Worm (Caenorhabditis elegans): ENCODE results near the gene sfxn-1.4.

DNA sequence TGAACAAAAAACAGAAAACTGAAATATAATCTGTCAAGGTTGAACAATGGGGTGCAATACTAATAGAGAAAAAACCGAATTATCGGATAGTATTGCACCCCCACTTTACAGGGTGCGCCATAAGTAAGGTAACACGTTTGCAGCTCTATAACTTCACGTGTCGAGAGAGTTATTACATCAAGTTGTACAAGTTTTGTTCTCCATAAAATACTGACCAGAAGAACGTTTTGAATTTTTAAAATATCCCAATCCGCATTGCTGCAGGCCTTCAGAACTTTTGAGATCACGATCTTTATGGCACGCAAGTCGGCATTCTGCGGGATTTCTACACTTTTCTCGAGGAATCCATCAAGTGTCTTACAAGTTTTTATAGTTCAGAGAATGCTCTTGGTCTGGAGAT is 43.2 kb downstream of the sfxn-1.4 start:
- TF ChIP-seq W03F9.2 (tag; optimal IDR thresholded peaks at IDR 0.05) (no peak), dao-5 (tag; optimal IDR thresholded peaks at IDR 0.05) (no peak), him-1 (tag; optimal IDR thresholded peaks at IDR 0.05) (no peak)

Measured in whole organism, L4/young adult.